Fruit fly (Drosophila melanogaster) whole organism, prepupa: ENCODE measurements around the gene lmgB.

Experiments used
- CG10631 ChIP-seq: fragments of 200-800 bp; sonication (Bioruptor generic); optimal IDR thresholded peaks from 2 replicates; lab custom pipeline; 2016; ENCODE audit warnings: missing biosample characterization, missing genetic modification characterization
- CG10669 ChIP-seq: fragments of 200-800 bp; sonication (Bioruptor generic); optimal IDR thresholded peaks from 3 replicates; lab custom pipeline; 2018; ENCODE audit warnings: missing biosample characterization, mild to moderate bottlenecking, missing genetic modification characterization, moderate library complexity
- CG11294 ChIP-seq: fragments of 200-800 bp; sonication (Bioruptor generic); IDR thresholded peaks from 2 replicates; pipeline ENCODE4 v1.3.6; 2022; ENCODE audit warnings: missing biosample characterization, missing genetic modification characterization
- CG11762 ChIP-seq: fragments of 200-800 bp; sonication (Bioruptor generic); optimal IDR thresholded peaks from 3 replicates; lab custom pipeline; 2016; ENCODE audit warnings: missing biosample characterization, missing genetic modification characterization; ENCODE audit not compliant: insufficient read depth
- CG11902 ChIP-seq: fragments of 200-800 bp; sonication (Bioruptor generic); optimal IDR thresholded peaks from 3 replicates; lab custom pipeline; 2016; ENCODE audit warnings: missing biosample characterization, missing genetic modification characterization
- CG15336 ChIP-seq: fragments of 200-800 bp; sonication (Bioruptor generic); IDR thresholded peaks from 2 replicates; pipeline ENCODE4 v1.3.6; 2022; ENCODE audit warnings: missing biosample characterization, missing genetic modification characterization
- CG16779 ChIP-seq: fragments of 200-800 bp; sonication (Bioruptor generic); optimal IDR thresholded peaks from 3 replicates; lab custom pipeline; 2017; ENCODE audit warnings: missing biosample characterization, mild to moderate bottlenecking, missing genetic modification characterization
- CG3032 ChIP-seq: fragments of 200-800 bp; optimal IDR thresholded peaks from 2 replicates; lab custom pipeline; 2019; ENCODE audit warnings: missing biosample characterization, mild to moderate bottlenecking, missing genetic modification characterization, moderate library complexity
- CG31627 ChIP-seq: fragments of 200-800 bp; sonication (Bioruptor generic); optimal IDR thresholded peaks from 3 replicates; lab custom pipeline; 2016; ENCODE audit warnings: missing biosample characterization, missing genetic modification characterization
- CG3919 ChIP-seq: fragments of 200-800 bp; sonication (Bioruptor generic); optimal IDR thresholded peaks from 3 replicates; lab custom pipeline; 2016; ENCODE audit warnings: missing biosample characterization, missing genetic modification characterization
- CG4318 ChIP-seq: fragments of 200-800 bp; sonication (Bioruptor generic); optimal IDR thresholded peaks from 3 replicates; lab custom pipeline; 2017; ENCODE audit warnings: missing biosample characterization, mild to moderate bottlenecking, missing genetic modification characterization
- CG6163 ChIP-seq: fragments of 200-800 bp; sonication (Bioruptor generic); IDR thresholded peaks from 3 replicates; pipeline ENCODE4 v1.3.6; 2022; ENCODE audit warnings: missing biosample characterization, missing genetic modification characterization
- CG6276 ChIP-seq: fragments of 200-800 bp; sonication (Bioruptor generic); optimal IDR thresholded peaks from 2 replicates; lab custom pipeline; 2017; ENCODE audit warnings: missing biosample characterization, mild to moderate bottlenecking, missing genetic modification characterization
- CG6792 ChIP-seq: fragments of 200-800 bp; sonication (Bioruptor generic); optimal IDR thresholded peaks from 3 replicates; lab custom pipeline; 2016; ENCODE audit warnings: missing biosample characterization, missing genetic modification characterization
- CG6808 ChIP-seq: fragments of 200-800 bp; sonication (Bioruptor generic); optimal IDR thresholded peaks from 3 replicates; lab custom pipeline; 2017; ENCODE audit warnings: missing biosample characterization, missing genetic modification characterization, mild to moderate bottlenecking, moderate library complexity, missing genetic modification reagents
- CG6854 ChIP-seq: fragments of 200-800 bp; sonication (Bioruptor generic); optimal IDR thresholded peaks from 2 replicates; lab custom pipeline; 2017; ENCODE audit warnings: missing biosample characterization, mild to moderate bottlenecking, missing genetic modification characterization
- CG7368 ChIP-seq: fragments of 200-800 bp; sonication (Bioruptor generic); optimal IDR thresholded peaks from 3 replicates; lab custom pipeline; 2016; ENCODE audit warnings: missing biosample characterization, missing genetic modification characterization
- CG8119 ChIP-seq: fragments of 200-800 bp; sonication (Bioruptor generic); IDR thresholded peaks from 3 replicates; pipeline ENCODE4 v1.3.6; 2022; ENCODE audit warnings: missing biosample characterization, missing genetic modification characterization
- CG8319 ChIP-seq: fragments of 200-800 bp; sonication (Bioruptor generic); optimal IDR thresholded peaks from 3 replicates; lab custom pipeline; 2016; ENCODE audit warnings: missing biosample characterization, missing genetic modification characterization
- CG9139 ChIP-seq: fragments of 200-800 bp; sonication (Bioruptor generic); optimal IDR thresholded peaks from 3 replicates; lab custom pipeline; 2017; ENCODE audit warnings: missing biosample characterization, mild to moderate bottlenecking, missing genetic modification characterization
- Eip75B ChIP-seq: fragments of 200-800 bp; sonication (Bioruptor generic); optimal IDR thresholded peaks from 3 replicates; lab custom pipeline; 2016; ENCODE audit warnings: missing biosample characterization, missing genetic modification characterization
- Eip93F ChIP-seq: fragments of 200-800 bp; sonication (Bioruptor generic); optimal IDR thresholded peaks from 2 replicates; lab custom pipeline; 2016; ENCODE audit warnings: missing biosample characterization, mild to moderate bottlenecking, missing genetic modification characterization
- Ets21C ChIP-seq: fragments of 200-800 bp; sonication (Bioruptor generic); optimal IDR thresholded peaks from 3 replicates; lab custom pipeline; 2016; ENCODE audit warnings: missing biosample characterization, missing genetic modification characterization
- Ets96B ChIP-seq: fragments of 200-800 bp; optimal IDR thresholded peaks from 2 replicates; lab custom pipeline; 2019; ENCODE audit warnings: missing biosample characterization, mild to moderate bottlenecking, missing genetic modification characterization, moderate library complexity
- Gug ChIP-seq: fragments of 200-800 bp; sonication (Bioruptor generic); IDR thresholded peaks from 2 replicates; pipeline ENCODE4 v1.3.6; 2022; ENCODE audit warnings: missing biosample characterization, missing genetic modification characterization
- Hr38 ChIP-seq: sonication (Bioruptor generic); optimal IDR thresholded peaks from 2 replicates; lab custom pipeline; 2016; ENCODE audit warnings: missing biosample characterization, missing genetic modification characterization
- Hr39 ChIP-seq: fragments of 200-800 bp; sonication (Bioruptor generic); optimal IDR thresholded peaks from 2 replicates; lab custom pipeline; 2016; ENCODE audit warnings: missing biosample characterization, missing genetic modification characterization
- Lpt ChIP-seq: fragments of 200-800 bp; sonication (Bioruptor generic); optimal IDR thresholded peaks from 3 replicates; lab custom pipeline; 2016; ENCODE audit warnings: missing biosample characterization, missing genetic modification characterization
- Met ChIP-seq: fragments of 200-800 bp; sonication (Bioruptor generic); optimal IDR thresholded peaks from 3 replicates; lab custom pipeline; 2016; ENCODE audit warnings: missing biosample characterization, missing genetic modification characterization
- OdsH ChIP-seq: fragments of 200-800 bp; sonication (Bioruptor generic); optimal IDR thresholded peaks from 3 replicates; lab custom pipeline; 2016; ENCODE audit warnings: missing biosample characterization, missing genetic modification characterization
- Smox ChIP-seq: fragments of 200-800 bp; sonication (Bioruptor generic); optimal IDR thresholded peaks from 3 replicates; lab custom pipeline; 2016; ENCODE audit warnings: missing biosample characterization, missing genetic modification characterization
- Sox102F ChIP-seq: fragments of 200-800 bp; sonication (Bioruptor generic); optimal IDR thresholded peaks from 2 replicates; lab custom pipeline; 2016; ENCODE audit warnings: missing biosample characterization, mild to moderate bottlenecking, missing genetic modification characterization
- Sox15 ChIP-seq: fragments of 200-800 bp; sonication (Bioruptor generic); optimal IDR thresholded peaks from 3 replicates; lab custom pipeline; 2016; ENCODE audit warnings: missing biosample characterization, missing genetic modification characterization
- achi ChIP-seq: fragments of 200-800 bp; sonication (Bioruptor generic); optimal IDR thresholded peaks from 3 replicates; lab custom pipeline; 2016; ENCODE audit warnings: missing biosample characterization, missing genetic modification characterization
- acj6 ChIP-seq: fragments of 200-800 bp; sonication (Bioruptor generic); optimal IDR thresholded peaks from 3 replicates; lab custom pipeline; 2016; ENCODE audit warnings: missing biosample characterization, missing genetic modification characterization
- cyc ChIP-seq: fragments of 200-800 bp; sonication (Bioruptor generic); optimal IDR thresholded peaks from 3 replicates; lab custom pipeline; 2016; ENCODE audit warnings: missing biosample characterization, missing genetic modification characterization
- dac ChIP-seq: fragments of 200-800 bp; sonication (Bioruptor generic); optimal IDR thresholded peaks from 2 replicates; lab custom pipeline; 2017; ENCODE audit warnings: missing biosample characterization, mild to moderate bottlenecking, missing genetic modification characterization
- dsx ChIP-seq: fragments of 200-800 bp; optimal IDR thresholded peaks from 3 replicates; lab custom pipeline; 2019; ENCODE audit warnings: missing biosample characterization, mild to moderate bottlenecking, missing genetic modification characterization, moderate library complexity; ENCODE audit not compliant: poor library complexity, severe bottlenecking
- eg ChIP-seq: fragments of 200-800 bp; sonication (Bioruptor generic); IDR thresholded peaks from 3 replicates; pipeline ENCODE4 v1.3.6; 2022; ENCODE audit warnings: missing biosample characterization, missing genetic modification characterization
- fd59A ChIP-seq: fragments of 200-800 bp; sonication (Bioruptor generic); optimal IDR thresholded peaks from 2 replicates; lab custom pipeline; 2017; ENCODE audit warnings: missing biosample characterization, mild to moderate bottlenecking, missing genetic modification characterization, missing genetic modification reagents
- fd85E ChIP-seq: fragments of 200-800 bp; sonication (Bioruptor generic); optimal IDR thresholded peaks from 3 replicates; lab custom pipeline; 2016; ENCODE audit warnings: missing biosample characterization, missing genetic modification characterization
- fkh ChIP-seq: fragments of 200-800 bp; sonication (Bioruptor generic); optimal IDR thresholded peaks from 3 replicates; lab custom pipeline; 2017; ENCODE audit warnings: missing biosample characterization, mild to moderate bottlenecking, missing genetic modification characterization, moderate library complexity
- net ChIP-seq: fragments of 200-800 bp; sonication (Bioruptor generic); optimal IDR thresholded peaks from 3 replicates; lab custom pipeline; 2016; ENCODE audit warnings: missing biosample characterization, missing genetic modification characterization
- pdm3 ChIP-seq: fragments of 200-800 bp; sonication (Bioruptor generic); optimal IDR thresholded peaks from 3 replicates; lab custom pipeline; 2016; ENCODE audit warnings: missing biosample characterization, missing genetic modification characterization
- salr ChIP-seq, 2 experiments: fragments of 200-800 bp; sonication (Bioruptor generic); optimal IDR thresholded peaks; 3 replicates each; lab custom pipeline; 2016 to 2018; ENCODE audit warnings: missing biosample characterization in 2 of 2, missing genetic modification characterization in 2 of 2, mild to moderate bottlenecking in 1 of 2
- spab ChIP-seq: fragments of 200-800 bp; sonication (Bioruptor generic); optimal IDR thresholded peaks from 2 replicates; lab custom pipeline; 2017; ENCODE audit warnings: missing biosample characterization, mild to moderate bottlenecking, missing genetic modification characterization, missing genetic modification reagents
- ss ChIP-seq, 2 experiments: fragments of 200-800 bp; sonication (Bioruptor generic); optimal IDR thresholded peaks; 2 replicates in 1 of 2; 3 replicates in 1 of 2; lab custom pipeline; 2017 to 2018; ENCODE audit warnings: mild to moderate bottlenecking in 2 of 2, missing biosample characterization in 2 of 2, missing genetic modification characterization in 2 of 2, moderate library complexity in 1 of 2
- svp ChIP-seq: fragments of 200-800 bp; sonication (Bioruptor generic); peaks from one replicate; lab custom pipeline; 2016; ENCODE audit warnings: missing biosample characterization, missing genetic modification characterization
- topi ChIP-seq: fragments of 200-800 bp; sonication (Bioruptor generic); optimal IDR thresholded peaks from 3 replicates; lab custom pipeline; 2016; ENCODE audit warnings: missing biosample characterization, missing genetic modification characterization

The lmgB gene

DNA sequence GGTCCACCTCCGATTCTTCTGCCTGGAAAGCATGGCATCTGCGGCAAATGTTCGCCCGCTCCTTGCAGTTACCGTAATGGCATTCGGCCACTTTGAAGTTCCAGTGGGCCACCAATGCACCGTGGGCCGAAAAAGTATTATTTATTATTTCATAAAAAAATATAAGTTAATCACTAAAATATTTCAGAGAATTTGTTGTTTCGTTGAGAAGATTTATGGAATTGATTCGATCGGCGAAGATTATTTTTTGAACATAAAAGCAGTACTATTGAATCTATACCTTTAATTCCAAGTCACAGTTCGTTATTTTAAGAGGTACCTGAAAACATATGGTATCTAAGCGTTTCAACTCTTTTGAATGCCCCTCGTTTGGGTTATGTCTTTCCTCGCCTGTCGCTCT, 45.8 kb upstream of the lmgB start (continued):
- TF ChIP-seq fd59A (GFP tag; lab: Kevin White, UChicago) (peak; percentile 18), topi (GFP tag; lab: Kevin White, UChicago) (no peak), Gug (GFP tag; lab: Robert Waterston, UW) (no peak), pdm3 (GFP tag; lab: Kevin White, UChicago) (peak; percentile 40), CG11902 (GFP tag; lab: Kevin White, UChicago) (no peak)

dm6 chr2L:8572900-8573299, 44.5 kb upstream of the lmgB start:
- no peak for TF ChIP-seq CG4318 (GFP tag; lab: Kevin White, UChicago)
- no peak; the same call in 2 of the 3 replicates for TF ChIP-seq eg
- TF ChIP-seq Met (GFP tag; lab: Kevin White, UChicago), result peak; percentile 62
- TF ChIP-seq svp (GFP tag; lab: Kevin White, UChicago), result peak; percentile 70
- TF ChIP-seq CG10631, result peak; percentile 24
- TF ChIP-seq Smox, result peak; percentile 48
- no peak for TF ChIP-seq CG16779 (tag; lab: Kevin White, UChicago)
- TF ChIP-seq CG6854 (GFP tag; lab: Kevin White, UChicago), result no peak
- peak; percentile 4 for TF ChIP-seq CG11902 (GFP tag; lab: Kevin White, UChicago)
- TF ChIP-seq dac, result no peak
- peak; percentile 11 for TF ChIP-seq Lpt (GFP tag; lab: Kevin White, UChicago)
- TF ChIP-seq CG15336 (GFP tag; lab: Robert Waterston, UW), result peak; percentile 48; the same call in 1 of the 2 replicates
- TF ChIP-seq Sox15 (GFP tag; lab: Kevin White, UChicago), result no peak
- TF ChIP-seq ss (GFP tag; optimal IDR thresholded peaks at IDR 0.05; lab: Kevin White, UChicago), result peak; percentile 37 to 56
- TF ChIP-seq topi (GFP tag; lab: Kevin White, UChicago), result peak; percentile 59
- TF ChIP-seq net, result peak; percentile 32
- peak; percentile 57 for TF ChIP-seq dsx (GFP tag; lab: Kevin White, UChicago)
- peak; percentile 35 for TF ChIP-seq CG9139
- peak; percentile 48 for TF ChIP-seq CG11762 (GFP tag; lab: Kevin White, UChicago)
- peak; percentile 55; the same call in 2 of the 3 replicates for TF ChIP-seq CG6163
- peak in 1 of 2 experiments; percentile 4 for TF ChIP-seq salr (GFP tag; optimal IDR thresholded peaks at IDR 0.05; lab: Kevin White, UChicago)
- TF ChIP-seq Ets96B (tag; lab: Kevin White, UChicago), result peak; percentile 72
- TF ChIP-seq CG10669 (GFP tag; lab: Kevin White, UChicago), result peak; percentile 56
- peak; percentile 61 for TF ChIP-seq CG6792 (GFP tag; lab: Kevin White, UChicago)
- TF ChIP-seq CG6808 (GFP tag; lab: Kevin White, UChicago), result peak; percentile 62
- peak; percentile 58 for TF ChIP-seq Hr39
- TF ChIP-seq Hr38 (GFP tag; lab: Kevin White, UChicago), result no peak
- TF ChIP-seq CG6276, result no peak
- TF ChIP-seq Sox102F (GFP tag; lab: Kevin White, UChicago), result peak; percentile 64
- TF ChIP-seq CG11294 (GFP tag; lab: Robert Waterston, UW), result no peak
- no peak for TF ChIP-seq CG8319 (GFP tag; lab: Kevin White, UChicago)
- TF ChIP-seq acj6 (GFP tag; lab: Kevin White, UChicago), result peak; percentile 70
- TF ChIP-seq CG3032, result peak; percentile 50
- peak; percentile 69 for TF ChIP-seq CG3919 (GFP tag; lab: Kevin White, UChicago)
- peak; percentile 52 for TF ChIP-seq cyc
- TF ChIP-seq OdsH, result peak; percentile 61
- no peak for TF ChIP-seq fd85E (GFP tag; lab: Kevin White, UChicago)
- no peak for TF ChIP-seq fkh
- peak; percentile 29 for TF ChIP-seq CG7368 (GFP tag; lab: Kevin White, UChicago)
- TF ChIP-seq spab (GFP tag; lab: Kevin White, UChicago), result peak; percentile 53
- peak; percentile 65 for TF ChIP-seq pdm3 (GFP tag; lab: Kevin White, UChicago)
- TF ChIP-seq CG31627 (GFP tag; lab: Kevin White, UChicago), result peak; percentile 33
- TF ChIP-seq Ets21C (GFP tag; lab: Kevin White, UChicago), result peak; percentile 20
- peak; percentile 60; the same call in 1 of the 3 replicates for TF ChIP-seq CG8119 (GFP tag; lab: Robert Waterston, UW)
- peak; percentile 68 for TF ChIP-seq Eip75B
- peak; percentile 68 for TF ChIP-seq achi (GFP tag; lab: Kevin White, UChicago)
- no peak for TF ChIP-seq Eip93F (GFP tag; lab: Kevin White, UChicago)
